Fruit fly (Drosophila melanogaster) whole organism, adult: ENCODE results near the gene CG7573.

Experiments
- CG11617 ChIP-seq: fragments of 200-800 bp; sonication (Bioruptor generic); optimal IDR thresholded peaks from 2 replicates; lab custom pipeline; 2017; ENCODE audit warnings: mild to moderate bottlenecking, missing biosample characterization, missing genetic modification reagents, missing genetic modification characterization
- CG12768 ChIP-seq: fragments of 200-800 bp; sonication (Bioruptor generic); optimal IDR thresholded peaks from 2 replicates; lab custom pipeline; 2017; ENCODE audit warnings: missing biosample characterization, missing genetic modification characterization, mild to moderate bottlenecking, moderate library complexity, missing genetic modification reagents
- CG14711 ChIP-seq: fragments of 200-800 bp; sonication (Bioruptor generic); optimal IDR thresholded peaks from 2 replicates; lab custom pipeline; 2018; ENCODE audit warnings: missing biosample characterization, mild to moderate bottlenecking, missing genetic modification characterization, moderate library complexity
- CG1620 ChIP-seq: fragments of 200-800 bp; sonication (Bioruptor generic); optimal IDR thresholded peaks from 2 replicates; lab custom pipeline; 2016; ENCODE audit warnings: missing biosample characterization, missing genetic modification characterization
- CG33017 ChIP-seq: fragments of 200-800 bp; sonication (Bioruptor generic); optimal IDR thresholded peaks from 2 replicates; lab custom pipeline; 2018; ENCODE audit warnings: missing biosample characterization, mild to moderate bottlenecking, missing genetic modification characterization, moderate library complexity
- CG5204 ChIP-seq: fragments of 200-800 bp; sonication (Bioruptor generic); optimal IDR thresholded peaks from 2 replicates; lab custom pipeline; 2016; ENCODE audit warnings: missing biosample characterization, missing genetic modification characterization
- CG7045 ChIP-seq: fragments of 200-800 bp; sonication (Bioruptor generic); optimal IDR thresholded peaks from 2 replicates; lab custom pipeline; 2017; ENCODE audit warnings: missing biosample characterization, mild to moderate bottlenecking, missing genetic modification characterization
- CG7101 ChIP-seq: fragments of 200-800 bp; sonication (Bioruptor generic); optimal IDR thresholded peaks from 2 replicates; lab custom pipeline; 2018; ENCODE audit warnings: missing biosample characterization, mild to moderate bottlenecking, missing genetic modification characterization, moderate library complexity
- Clk ChIP-seq: fragments of 200-800 bp; sonication (Bioruptor generic); optimal IDR thresholded peaks from 2 replicates; lab custom pipeline; 2017; ENCODE audit warnings: missing biosample characterization, missing genetic modification characterization
- Crg-1 ChIP-seq: fragments of 200-800 bp; sonication (Bioruptor generic); optimal IDR thresholded peaks from 2 replicates; lab custom pipeline; 2016; ENCODE audit warnings: missing biosample characterization, missing genetic modification characterization
- Hr96 ChIP-seq: fragments of 200-800 bp; sonication (Bioruptor generic); optimal IDR thresholded peaks from 2 replicates; lab custom pipeline; 2016; ENCODE audit warnings: missing biosample characterization, missing genetic modification characterization
- Mnt ChIP-seq: fragments of 200-800 bp; sonication (Bioruptor generic); optimal IDR thresholded peaks from 2 replicates; lab custom pipeline; 2016; ENCODE audit warnings: missing biosample characterization, mild to moderate bottlenecking, missing genetic modification characterization
- bab1 ChIP-seq: fragments of 200-800 bp; sonication (Bioruptor generic); optimal IDR thresholded peaks from 3 replicates; lab custom pipeline; 2019; ENCODE audit warnings: missing biosample characterization, mild to moderate bottlenecking, missing genetic modification characterization, moderate library complexity
- cic ChIP-seq: fragments of 200-800 bp; sonication (Bioruptor generic); optimal IDR thresholded peaks from 2 replicates; lab custom pipeline; 2017; ENCODE audit warnings: missing biosample characterization, mild to moderate bottlenecking, missing genetic modification characterization, moderate library complexity
- cnc ChIP-seq, 2 experiments: fragments of >200 bp; optimal IDR thresholded peaks; 2 replicates each; lab custom pipeline; 2017
- kay ChIP-seq: fragments of 200-800 bp; sonication (Bioruptor generic); peaks from one replicate; lab custom pipeline; 2016; ENCODE audit warnings: missing biosample characterization, missing genetic modification characterization, borderline replicate concordance
- ovo ChIP-seq: fragments of 200-800 bp; sonication (Bioruptor generic); optimal IDR thresholded peaks from 2 replicates; lab custom pipeline; 2016; ENCODE audit warnings: missing biosample characterization, missing genetic modification characterization
- pad ChIP-seq: fragments of 200-800 bp; sonication (Bioruptor generic); optimal IDR thresholded peaks from 3 replicates; lab custom pipeline; 2017; ENCODE audit warnings: missing biosample characterization, missing genetic modification characterization, mild to moderate bottlenecking, moderate library complexity, missing genetic modification reagents
- tj ChIP-seq: fragments of 200-800 bp; sonication (Bioruptor generic); optimal IDR thresholded peaks from 3 replicates; lab custom pipeline; 2017; ENCODE audit warnings: missing biosample characterization, mild to moderate bottlenecking, missing genetic modification characterization, moderate library complexity
- toe ChIP-seq: fragments of 200-800 bp; sonication (Bioruptor generic); optimal IDR thresholded peaks from 2 replicates; lab custom pipeline; 2016; ENCODE audit warnings: missing biosample characterization, missing genetic modification characterization

Gene CG7573

DNA sequence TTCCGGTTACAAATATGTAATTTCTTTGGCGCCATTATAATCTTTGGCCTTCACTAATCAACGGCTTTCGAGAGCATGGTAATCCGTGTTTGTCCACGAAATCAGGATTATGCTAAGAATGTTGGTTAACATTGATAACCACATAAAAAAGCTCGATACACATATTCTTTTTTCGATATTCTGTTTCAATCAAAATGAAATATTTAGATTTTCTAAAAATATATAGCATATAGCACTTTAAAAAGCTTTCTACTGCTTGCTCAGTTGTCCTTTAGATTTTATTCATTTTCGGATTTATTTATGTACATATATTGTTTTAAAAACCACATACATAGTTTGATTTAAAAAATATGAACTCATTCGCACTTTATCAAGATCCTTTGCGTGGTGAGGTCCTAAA lies at the start of gene CG7573:
CG7573 (plus strand) TSS at position 301 of the 400 bp plus-strand sequence.
- TF ChIP-seq CG12768 (GFP tag; lab: Kevin White, UChicago): no peak
- no peak for TF ChIP-seq Hr96 (GFP tag; lab: Kevin White, UChicago)
- no peak for TF ChIP-seq tj (GFP tag; lab: Kevin White, UChicago)
- no peak for TF ChIP-seq cic (GFP tag; lab: Kevin White, UChicago)
- TF ChIP-seq CG14711 (tag; lab: Kevin White, UChicago): no peak
- TF ChIP-seq CG1620 (GFP tag; lab: Kevin White, UChicago): no peak
- TF ChIP-seq CG7101 (tag; lab: Kevin White, UChicago): no peak
- TF ChIP-seq pad (GFP tag; lab: Kevin White, UChicago): no peak
- no peak for TF ChIP-seq CG5204 (GFP tag; lab: Kevin White, UChicago)
- TF ChIP-seq Mnt (GFP tag; lab: Kevin White, UChicago): no peak
- TF ChIP-seq Clk (GFP tag; lab: Kevin White, UChicago): no peak
- TF ChIP-seq CG7045 (GFP tag; lab: Kevin White, UChicago): no peak
- TF ChIP-seq Crg-1 (GFP tag; lab: Kevin White, UChicago): no peak
- no peak for TF ChIP-seq kay (GFP tag; lab: Kevin White, UChicago)
- no peak for TF ChIP-seq CG11617 (GFP tag; lab: Kevin White, UChicago)
- no peak for TF ChIP-seq CG33017 (tag; lab: Kevin White, UChicago)
- TF ChIP-seq bab1 (GFP tag; lab: Kevin White, UChicago): no peak
- no peak for TF ChIP-seq ovo
- no peak for TF ChIP-seq cnc (optimal IDR thresholded peaks at IDR 0.05; lab: Kevin White, UChicago)

DNA sequence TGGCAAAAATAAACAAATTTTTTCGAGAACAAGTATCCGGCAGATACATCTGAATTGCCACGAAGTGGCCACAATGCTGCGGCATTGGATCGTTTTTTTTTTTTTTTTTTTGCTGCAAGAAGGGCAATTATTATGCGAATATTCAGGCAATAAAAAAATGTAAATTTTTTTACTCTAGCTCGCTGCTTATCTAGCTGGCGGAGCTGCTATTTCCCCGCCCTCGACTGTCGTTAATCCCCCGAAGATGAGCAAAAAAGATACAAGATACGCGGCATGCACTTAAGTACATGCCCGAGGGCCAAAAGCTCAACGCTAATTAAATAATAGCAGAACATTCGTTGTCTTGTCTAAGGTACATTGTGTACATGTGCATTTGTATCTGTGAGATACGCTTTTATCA lies 49.4 kb upstream of the CG7573 start:
- TF ChIP-seq Crg-1 (GFP tag; lab: Kevin White, UChicago): no peak
- TF ChIP-seq kay (GFP tag; lab: Kevin White, UChicago): peak; percentile 76

dm6 chr3L:11263985-11264384 lies 47.6 kb upstream of the CG7573 start:
- peak; percentile 54 for TF ChIP-seq kay (GFP tag; lab: Kevin White, UChicago)
- peak; percentile 11 for TF ChIP-seq CG33017 (tag; lab: Kevin White, UChicago)
- no peak for TF ChIP-seq CG5204 (GFP tag; lab: Kevin White, UChicago)
- TF ChIP-seq tj (GFP tag; lab: Kevin White, UChicago): peak; percentile 97
- TF ChIP-seq CG7101 (tag; lab: Kevin White, UChicago): no peak
- peak; percentile 61 for TF ChIP-seq CG12768 (GFP tag; lab: Kevin White, UChicago)
- no peak for TF ChIP-seq Hr96 (GFP tag; lab: Kevin White, UChicago)

dm6 chr3L:11272243-11273012 lies 39.1 kb upstream of the CG7573 start:
- TF ChIP-seq CG14711 (tag; lab: Kevin White, UChicago): peak; percentile 76
- TF ChIP-seq bab1 (GFP tag; lab: Kevin White, UChicago): peak; percentile 39
- TF ChIP-seq CG11617 (GFP tag; lab: Kevin White, UChicago): peak; percentile 65
- no peak for TF ChIP-seq Hr96 (GFP tag; lab: Kevin White, UChicago)
- peak; percentile 83 for TF ChIP-seq CG12768 (GFP tag; lab: Kevin White, UChicago)
- no peak for TF ChIP-seq Clk (GFP tag; lab: Kevin White, UChicago)
- TF ChIP-seq CG1620 (GFP tag; lab: Kevin White, UChicago): peak; percentile 21
- peak; percentile 79 for TF ChIP-seq kay (GFP tag; lab: Kevin White, UChicago)
- no peak for TF ChIP-seq CG5204 (GFP tag; lab: Kevin White, UChicago)
- no peak for TF ChIP-seq toe (GFP tag; lab: Kevin White, UChicago)
- TF ChIP-seq Mnt (GFP tag; lab: Kevin White, UChicago): peak; percentile 74
- TF ChIP-seq CG7045 (GFP tag; lab: Kevin White, UChicago): peak; percentile 3
- no peak for TF ChIP-seq tj (GFP tag; lab: Kevin White, UChicago)
- peak; percentile 87 for TF ChIP-seq CG33017 (tag; lab: Kevin White, UChicago)
- no peak for TF ChIP-seq cnc (optimal IDR thresholded peaks at IDR 0.05; lab: Kevin White, UChicago)
- no peak for TF ChIP-seq Crg-1 (GFP tag; lab: Kevin White, UChicago)
- peak; percentile 82 for TF ChIP-seq CG7101 (tag; lab: Kevin White, UChicago)
- no peak for TF ChIP-seq ovo
- peak; percentile 57 for TF ChIP-seq cic (GFP tag; lab: Kevin White, UChicago)
- TF ChIP-seq pad (GFP tag; lab: Kevin White, UChicago): peak; percentile 25

DNA sequence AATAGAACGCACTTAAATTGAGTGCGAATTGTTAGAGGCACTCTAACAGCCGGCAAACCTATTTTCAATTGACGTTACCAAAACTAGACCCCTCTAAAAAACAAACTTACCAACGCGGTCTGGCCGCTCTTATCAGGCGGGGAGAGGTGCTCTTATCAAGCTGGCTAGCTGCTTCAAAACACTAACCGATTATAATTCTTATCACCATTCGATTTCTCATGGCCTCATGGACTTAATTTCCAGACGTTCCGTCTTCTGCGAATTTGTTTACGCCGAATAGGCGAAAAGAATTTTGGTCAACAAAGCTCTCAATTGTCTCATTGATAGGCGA lies 38.6 kb upstream of the CG7573 start:
- no peak for TF ChIP-seq tj (GFP tag; lab: Kevin White, UChicago)
- TF ChIP-seq cic (GFP tag; lab: Kevin White, UChicago): no peak
- no peak for TF ChIP-seq ovo
- no peak for TF ChIP-seq toe (GFP tag; lab: Kevin White, UChicago)
- TF ChIP-seq Mnt (GFP tag; lab: Kevin White, UChicago): no peak
- no peak for TF ChIP-seq CG33017 (tag; lab: Kevin White, UChicago)
- TF ChIP-seq CG11617 (GFP tag; lab: Kevin White, UChicago): no peak
- no peak for TF ChIP-seq CG5204 (GFP tag; lab: Kevin White, UChicago)
- no peak for TF ChIP-seq bab1 (GFP tag; lab: Kevin White, UChicago)
- TF ChIP-seq CG14711 (tag; lab: Kevin White, UChicago): no peak
- no peak for TF ChIP-seq CG7045 (GFP tag; lab: Kevin White, UChicago)
- TF ChIP-seq Crg-1 (GFP tag; lab: Kevin White, UChicago): no peak
- TF ChIP-seq cnc (optimal IDR thresholded peaks at IDR 0.05; lab: Kevin White, UChicago): no peak
- no peak for TF ChIP-seq CG1620 (GFP tag; lab: Kevin White, UChicago)
- TF ChIP-seq CG12768 (GFP tag; lab: Kevin White, UChicago): no peak
- no peak for TF ChIP-seq CG7101 (tag; lab: Kevin White, UChicago)
- no peak for TF ChIP-seq kay (GFP tag; lab: Kevin White, UChicago)
